Fruit fly (Drosophila melanogaster) whole organism, embryonic: Measurements from ENCODE around the gene CG14440.

Experiments used
- Aef1 ChIP-seq: fragments of 200-800 bp; sonication (Bioruptor generic); IDR thresholded peaks from 3 replicates; pipeline ENCODE4 v1.3.6; 2022; ENCODE audit warnings: missing biosample characterization, missing genetic modification characterization
- Atf6 ChIP-seq: fragments of 200-800 bp; sonication (Bioruptor generic); IDR thresholded peaks from 2 replicates; pipeline ENCODE4 v1.3.6; 2022; ENCODE audit warnings: missing biosample characterization, missing genetic modification characterization
- Bgb ChIP-seq: fragments of 200-800 bp; sonication (Bioruptor generic); IDR thresholded peaks from 2 replicates; pipeline ENCODE4 v1.3.6; 2022; ENCODE audit warnings: missing biosample characterization, missing genetic modification characterization; ENCODE audit not compliant: partially characterized antibody
- BtbVII ChIP-seq: fragments of 200-800 bp; sonication (Bioruptor generic); optimal IDR thresholded peaks from 3 replicates; lab custom pipeline; 2017; ENCODE audit warnings: missing biosample characterization, mild to moderate bottlenecking, missing genetic modification characterization
- CG10147 ChIP-seq: fragments of 200-800 bp; sonication (Bioruptor generic); optimal IDR thresholded peaks from 2 replicates; lab custom pipeline; 2019; ENCODE audit warnings: missing biosample characterization, mild to moderate bottlenecking, missing genetic modification characterization, moderate library complexity
- CG10431 ChIP-seq: fragments of 200-800 bp; sonication (Bioruptor generic); optimal IDR thresholded peaks from 3 replicates; lab custom pipeline; 2018; ENCODE audit warnings: missing biosample characterization, mild to moderate bottlenecking, missing genetic modification characterization
- CG11085 ChIP-seq: fragments of 200-800 bp; sonication (Bioruptor generic); IDR thresholded peaks from 2 replicates; pipeline ENCODE4 v1.3.6; 2022; ENCODE audit warnings: missing biosample characterization, missing genetic modification characterization
- CG11456 ChIP-seq: fragments of 200-800 bp; sonication (Bioruptor generic); IDR thresholded peaks from 3 replicates; pipeline ENCODE4 v1.3.6; 2022; ENCODE audit warnings: missing biosample characterization, missing genetic modification characterization
- CG11560 ChIP-seq: fragments of 200-800 bp; sonication (Bioruptor generic); IDR thresholded peaks from 3 replicates; pipeline ENCODE4 v1.3.6; 2022; ENCODE audit warnings: missing biosample characterization, missing genetic modification characterization
- CG11723 ChIP-seq: fragments of 200-800 bp; sonication (Bioruptor generic); optimal IDR thresholded peaks from 2 replicates; lab custom pipeline; 2017; ENCODE audit warnings: missing biosample characterization, mild to moderate bottlenecking, missing genetic modification characterization
- CG12104 ChIP-seq: fragments of 200-800 bp; sonication (Bioruptor generic); optimal IDR thresholded peaks from 3 replicates; lab custom pipeline; 2016; ENCODE audit warnings: missing biosample characterization, missing genetic modification characterization
- CG12299 ChIP-seq: fragments of 200-800 bp; sonication (Bioruptor generic); optimal IDR thresholded peaks from 2 replicates; lab custom pipeline; 2018; ENCODE audit warnings: missing biosample characterization, mild to moderate bottlenecking, missing genetic modification characterization
- CG13424 ChIP-seq: fragments of 200-800 bp; sonication (Bioruptor generic); optimal IDR thresholded peaks from 2 replicates; lab custom pipeline; 2019; ENCODE audit warnings: missing biosample characterization, mild to moderate bottlenecking, missing genetic modification characterization, moderate library complexity
- CG14014 ChIP-seq: fragments of 200-800 bp; sonication (Bioruptor generic); IDR thresholded peaks from 2 replicates; pipeline ENCODE4 v1.3.6; 2022; ENCODE audit warnings: missing biosample characterization, missing genetic modification characterization
- CG17612 ChIP-seq: fragments of 200-800 bp; sonication (Bioruptor generic); IDR thresholded peaks from 2 replicates; pipeline ENCODE4 v1.3.6; 2022; ENCODE audit warnings: missing biosample characterization, missing genetic modification characterization
- CG2116 ChIP-seq: fragments of 200-800 bp; sonication (Bioruptor generic); optimal IDR thresholded peaks from 3 replicates; lab custom pipeline; 2018; ENCODE audit warnings: missing biosample characterization, mild to moderate bottlenecking, missing genetic modification characterization
- CG2712 ChIP-seq: fragments of 200-800 bp; optimal IDR thresholded peaks from 3 replicates; lab custom pipeline; 2019; ENCODE audit warnings: missing biosample characterization, mild to moderate bottlenecking, missing genetic modification characterization, moderate library complexity
- CG31388 ChIP-seq: fragments of 200-800 bp; sonication (Bioruptor generic); optimal IDR thresholded peaks from 2 replicates; lab custom pipeline; 2016; ENCODE audit warnings: missing biosample characterization, missing genetic modification characterization
- CG3407 ChIP-seq: fragments of 200-800 bp; sonication (Bioruptor generic); optimal IDR thresholded peaks from 2 replicates; lab custom pipeline; 2018; ENCODE audit warnings: missing biosample characterization, mild to moderate bottlenecking, missing genetic modification characterization
- CG3995 ChIP-seq: fragments of 200-800 bp; sonication (Bioruptor generic); optimal IDR thresholded peaks from 3 replicates; lab custom pipeline; 2016; ENCODE audit warnings: missing biosample characterization, missing genetic modification characterization
- CG4328 ChIP-seq: fragments of 200-800 bp; sonication (Bioruptor generic); optimal IDR thresholded peaks from 3 replicates; lab custom pipeline; 2017; ENCODE audit warnings: missing biosample characterization, missing genetic modification reagents, missing genetic modification characterization
- CG43689 ChIP-seq: fragments of 200-800 bp; sonication (Bioruptor generic); IDR thresholded peaks from 2 replicates; pipeline ENCODE4 v1.3.6; 2022; ENCODE audit warnings: missing biosample characterization, missing genetic modification characterization
- CG4820 ChIP-seq: fragments of 200-800 bp; sonication (Bioruptor generic); optimal IDR thresholded peaks from 3 replicates; lab custom pipeline; 2016; ENCODE audit warnings: missing biosample characterization, missing genetic modification characterization
- CG7745 ChIP-seq: fragments of 200-800 bp; sonication (Bioruptor generic); optimal IDR thresholded peaks from 2 replicates; lab custom pipeline; 2018; ENCODE audit warnings: missing biosample characterization, mild to moderate bottlenecking, missing genetic modification characterization, moderate library complexity
- CG7928 ChIP-seq: fragments of 200-800 bp; sonication (Bioruptor generic); optimal IDR thresholded peaks from 2 replicates; lab custom pipeline; 2017; ENCODE audit warnings: missing biosample characterization, mild to moderate bottlenecking, missing genetic modification characterization
- CG8478 ChIP-seq: fragments of >200 bp; optimal IDR thresholded peaks from 2 replicates; lab custom pipeline; 2018
- CG9437 ChIP-seq: fragments of 200-800 bp; sonication (Bioruptor generic); optimal IDR thresholded peaks from 2 replicates; lab custom pipeline; 2018; ENCODE audit warnings: missing biosample characterization, mild to moderate bottlenecking, missing genetic modification characterization
- CTCF ChIP-seq: fragments of 200-800 bp; sonication (Bioruptor generic); optimal IDR thresholded peaks from 2 replicates; lab custom pipeline; 2017; ENCODE audit warnings: missing biosample characterization, mild to moderate bottlenecking, missing genetic modification characterization, moderate library complexity
- Dll ChIP-seq: fragments of 200-800 bp; sonication (Bioruptor generic); IDR thresholded peaks from 4 replicates; pipeline ENCODE4 v1.3.6; 2022; ENCODE audit warnings: missing biosample characterization, missing genetic modification characterization; ENCODE audit not compliant: partially characterized antibody
- H15 ChIP-seq: fragments of 200-800 bp; sonication (Bioruptor generic); IDR thresholded peaks from 3 replicates; pipeline ENCODE4 v1.3.6; 2022; ENCODE audit warnings: missing biosample characterization, missing genetic modification characterization
- Hey ChIP-seq: fragments of 200-800 bp; sonication (Bioruptor generic); optimal IDR thresholded peaks from 3 replicates; lab custom pipeline; 2018; ENCODE audit warnings: missing biosample characterization, mild to moderate bottlenecking, missing genetic modification characterization
- Mes4 ChIP-seq: fragments of 200-800 bp; sonication (Bioruptor generic); optimal IDR thresholded peaks from 2 replicates; lab custom pipeline; 2016; ENCODE audit warnings: missing biosample characterization, missing genetic modification characterization
- NfI ChIP-seq: fragments of 200-800 bp; sonication (Bioruptor generic); optimal IDR thresholded peaks from 3 replicates; lab custom pipeline; 2018; ENCODE audit warnings: missing biosample characterization, mild to moderate bottlenecking, missing genetic modification characterization, moderate library complexity
- Side ChIP-seq: fragments of 200-800 bp; sonication (Bioruptor generic); optimal IDR thresholded peaks from 2 replicates; lab custom pipeline; 2016; ENCODE audit warnings: missing biosample characterization, missing genetic modification characterization
- Sry-δ ChIP-seq: fragments of 200-800 bp; sonication (Bioruptor generic); optimal IDR thresholded peaks from 2 replicates; lab custom pipeline; 2016; ENCODE audit warnings: missing biosample characterization, missing genetic modification characterization
- Ssrp ChIP-seq: fragments of 200-800 bp; sonication (Bioruptor generic); optimal IDR thresholded peaks from 2 replicates; lab custom pipeline; 2018; ENCODE audit warnings: missing biosample characterization, mild to moderate bottlenecking, missing genetic modification characterization, moderate library complexity
- Usf ChIP-seq: fragments of 200-800 bp; sonication (Bioruptor generic); optimal IDR thresholded peaks from 2 replicates; lab custom pipeline; 2017; ENCODE audit warnings: missing genotype, missing biosample characterization, missing genetic modification characterization
- bab2 ChIP-seq: fragments of 200-800 bp; sonication (Bioruptor generic); optimal IDR thresholded peaks from 2 replicates; lab custom pipeline; 2016; ENCODE audit warnings: missing biosample characterization, missing genetic modification characterization
- gem ChIP-seq: fragments of 200-800 bp; sonication (Bioruptor generic); optimal IDR thresholded peaks from 2 replicates; lab custom pipeline; 2019; ENCODE audit warnings: missing biosample characterization, mild to moderate bottlenecking, missing genetic modification characterization, moderate library complexity
- gfzf ChIP-seq: fragments of 200-800 bp; sonication (Bioruptor generic); optimal IDR thresholded peaks from 2 replicates; lab custom pipeline; 2016; ENCODE audit warnings: missing biosample characterization, mild to moderate bottlenecking, missing genetic modification characterization, moderate library complexity
- jumu ChIP-seq: fragments of 200-800 bp; sonication (Bioruptor generic); optimal IDR thresholded peaks from 3 replicates; lab custom pipeline; 2016; ENCODE audit warnings: missing biosample characterization, missing genetic modification characterization
- kni ChIP-seq: fragments of 200-800 bp; sonication (Bioruptor generic); optimal IDR thresholded peaks from 3 replicates; lab custom pipeline; 2017; ENCODE audit warnings: mild to moderate bottlenecking, missing biosample characterization, missing genetic modification reagents, missing genetic modification characterization
- pb ChIP-seq: fragments of 200-800 bp; sonication (Bioruptor generic); optimal IDR thresholded peaks from 3 replicates; lab custom pipeline; 2016; ENCODE audit warnings: missing biosample characterization, missing genetic modification characterization
- peb ChIP-seq: fragments of 200-800 bp; sonication (Bioruptor generic); IDR thresholded peaks from 2 replicates; pipeline ENCODE4 v1.3.6; 2022; ENCODE audit warnings: missing biosample characterization, missing genetic modification characterization
- row ChIP-seq: fragments of 200-800 bp; sonication (Bioruptor generic); IDR thresholded peaks from 3 replicates; pipeline ENCODE4 v1.3.6; 2022; ENCODE audit warnings: missing biosample characterization, missing genetic modification characterization
- sd ChIP-seq: fragments of 200-800 bp; sonication (Bioruptor generic); optimal IDR thresholded peaks from 3 replicates; lab custom pipeline; 2018; ENCODE audit warnings: missing biosample characterization, mild to moderate bottlenecking, missing genetic modification characterization, moderate library complexity
- shn ChIP-seq: fragments of 200-800 bp; sonication (Bioruptor generic); optimal IDR thresholded peaks from 3 replicates; lab custom pipeline; 2016; ENCODE audit warnings: missing biosample characterization, missing genetic modification characterization
- sna ChIP-seq: fragments of 200-800 bp; sonication (Bioruptor generic); IDR thresholded peaks from 2 replicates; pipeline ENCODE4 v1.3.6; 2022; ENCODE audit warnings: missing biosample characterization, missing genetic modification characterization; ENCODE audit not compliant: partially characterized antibody
- so ChIP-seq: fragments of 200-800 bp; sonication (Bioruptor generic); IDR thresholded peaks from 3 replicates; pipeline ENCODE4 v1.3.6; 2022; ENCODE audit warnings: missing biosample characterization, missing genetic modification characterization
- tgo ChIP-seq: fragments of 200-800 bp; sonication (Bioruptor generic); IDR thresholded peaks from 3 replicates; pipeline ENCODE4 v1.3.6; 2022; ENCODE audit warnings: missing biosample characterization, missing genetic modification characterization
- zfh1 ChIP-seq: fragments of 200-800 bp; sonication (Bioruptor generic); IDR thresholded peaks from 3 replicates; pipeline ENCODE4 v1.3.6; 2022; ENCODE audit warnings: missing biosample characterization, missing genetic modification characterization
- zfh2 ChIP-seq: fragments of 200-800 bp; sonication (Bioruptor generic); optimal IDR thresholded peaks from 2 replicates; lab custom pipeline; 2016; ENCODE audit warnings: missing biosample characterization, missing genetic modification characterization

Gene CG14440

dm6 chrX:6741184-6741586 lies 42.8 kb upstream of the CG14440 start (continued):
- TF ChIP-seq CG2116 (GFP tag; lab: Kevin White, UChicago) (peak; percentile 86), jumu (GFP tag; lab: Kevin White, UChicago) (peak; percentile 35), CG31388 (GFP tag; lab: Kevin White, UChicago) (no peak), Ssrp (peak; percentile 55), zfh1 (peak; percentile 47; the same call in 2 of the 3 replicates), CG7928 (GFP tag; lab: Kevin White, UChicago) (peak; percentile 41), CG7745 (no peak), CG10147 (GFP tag; lab: Kevin White, UChicago) (peak; percentile 22), Usf (GFP tag; lab: Kevin White, UChicago) (no peak), H15 (peak; percentile 59; the same call in 2 of the 3 replicates), BtbVII (GFP tag; lab: Kevin White, UChicago) (peak; percentile 7), peb (no peak), CTCF (peak; percentile 73), CG3407 (GFP tag; lab: Kevin White, UChicago) (no peak), Side (GFP tag; lab: Kevin White, UChicago) (peak; percentile 8), gfzf (peak; percentile 62), CG4328 (peak; percentile 30), shn (GFP tag; lab: Kevin White, UChicago) (no peak), CG11723 (GFP tag; lab: Kevin White, UChicago) (no peak), CG11456 (peak; percentile 50; the same call in 1 of the 3 replicates), CG13424 (tag; lab: Kevin White, UChicago) (peak; percentile 22), Atf6 (GFP tag; lab: Robert Waterston, UW) (0 out of 2 replicates have a peak, but pooled peaks have one; percentile 58), CG12104 (GFP tag; lab: Kevin White, UChicago) (peak; percentile 14), Mes4 (GFP tag; lab: Kevin White, UChicago) (no peak), gem (tag; lab: Kevin White, UChicago) (peak; percentile 56), CG12299 (no peak), Hey (tag; lab: Kevin White, UChicago) (no peak), CG10431 (GFP tag; lab: Kevin White, UChicago) (no peak), sd (peak; percentile 57), kni (GFP tag; lab: Kevin White, UChicago) (no peak), CG8478 (lab: Kevin White, UChicago) (no peak), sna (GFP tag; lab: Robert Waterston, UW) (peak; percentile 67; the same call in 1 of the 2 replicates), bab2 (GFP tag; lab: Kevin White, UChicago) (no peak), CG2712 (tag; lab: Kevin White, UChicago) (peak; percentile 56), CG11085 (GFP tag; lab: Robert Waterston, UW) (no peak), CG43689 (GFP tag; lab: Robert Waterston, UW) (no peak), CG3995 (no peak), so (GFP tag; lab: Robert Waterston, UW) (peak; percentile 48; the same call in 1 of the 3 replicates), CG17612 (no peak), Bgb (GFP tag; lab: Robert Waterston, UW) (peak; percentile 85), NfI (GFP tag; lab: Kevin White, UChicago) (peak; percentile 50), CG11560 (tag; lab: Robert Waterston, UW) (peak; percentile 54; the same call in 2 of the 3 replicates), pb (GFP tag; lab: Kevin White, UChicago) (no peak), CG9437 (no peak), zfh2 (GFP tag; lab: Kevin White, UChicago) (no peak), tgo (GFP tag; lab: Robert Waterston, UW) (peak; percentile 38; the same call in 2 of the 3 replicates), CG14014 (GFP tag; lab: Robert Waterston, UW) (peak; percentile 52; the same call in 1 of the 2 replicates), Dll (GFP tag; lab: Robert Waterston, UW) (peak; percentile 72), Aef1 (GFP tag; lab: Robert Waterston, UW) (peak; percentile 18; the same call in 1 of the 3 replicates), CG4820 (GFP tag; lab: Kevin White, UChicago) (peak; percentile 2), row (GFP tag; lab: Robert Waterston, UW) (peak; percentile 73), Sry-δ (peak; percentile 81)
